Fruit fly (Drosophila melanogaster): ENCODE results near the gene tgo.
A peak's percentile ranks its signal among the peaks of the same experiment; 100 is the strongest.

tgo gene

DNA sequence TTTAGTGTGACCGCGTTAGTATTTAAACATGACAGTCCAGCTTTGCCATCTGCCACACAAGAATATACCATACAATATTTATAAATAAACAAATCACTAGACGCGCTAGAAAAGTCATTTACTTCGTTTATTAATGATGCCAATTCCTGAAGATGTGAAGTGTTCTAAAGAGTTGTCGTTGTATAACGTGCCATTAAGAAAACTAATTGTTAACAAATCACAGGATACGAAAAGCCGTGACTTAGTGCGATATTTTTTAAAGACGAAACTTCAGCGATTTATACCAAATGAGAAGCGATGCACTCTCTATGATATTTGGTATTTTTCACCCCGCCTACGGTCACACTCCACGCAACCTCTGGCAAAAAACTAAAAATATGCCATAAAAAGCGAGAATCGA lies 19.6 kb upstream of the tgo start, which contains the start of gene neur (continued):
- TF ChIP-seq zfh2 (GFP tag; optimal IDR thresholded peaks at IDR 0.05) (peak; percentile 18), Abd-B (GFP tag; optimal IDR thresholded peaks at IDR 0.05) (peak; percentile 27), CG16813 (GFP tag; IDR thresholded peaks at IDR 0.05; ENCODE audit: partially characterized antibody) (peak; percentile 71), Dbx (GFP tag; IDR thresholded peaks at IDR 0.05) (0 out of 3 replicates have a peak, but pooled peaks have one; percentile 17), NC2β (GFP tag; optimal IDR thresholded peaks at IDR 0.05) (peak; percentile 26), Atf3 (GFP tag; optimal IDR thresholded peaks at IDR 0.05) (no peak), dmrt11E (tag; optimal IDR thresholded peaks at IDR 0.05) (peak; percentile 22), ind (GFP tag; optimal IDR thresholded peaks at IDR 0.05) (no peak), lab (GFP tag; optimal IDR thresholded peaks at IDR 0.05) (peak; percentile 18), Opbp (GFP tag; IDR thresholded peaks at IDR 0.05; ENCODE audit: partially characterized antibody) (peak; percentile 78), CG12155 (GFP tag; optimal IDR thresholded peaks at IDR 0.05) (peak; percentile 63), toy (GFP tag; IDR thresholded peaks at IDR 0.05) (no peak), luna (GFP tag; optimal IDR thresholded peaks at IDR 0.05) (no peak), bcd (GFP tag; optimal IDR thresholded peaks at IDR 0.05) (peak; percentile 58), bbx (GFP tag; IDR thresholded peaks at IDR 0.05; ENCODE audit: partially characterized antibody) (peak; percentile 60; the same call in 1 of the 2 replicates), CG6683 (GFP tag; optimal IDR thresholded peaks at IDR 0.05) (no peak), Kr (GFP tag; optimal IDR thresholded peaks at IDR 0.05) (no peak), vnd (GFP tag; IDR thresholded peaks at IDR 0.05; ENCODE audit: partially characterized antibody) (peak; percentile 53; the same call in 1 of the 3 replicates), tll (GFP tag; optimal IDR thresholded peaks at IDR 0.05) (peak; percentile 18 to 41), lmd (GFP tag; IDR thresholded peaks at IDR 0.05) (no peak), CG2116 (GFP tag; optimal IDR thresholded peaks at IDR 0.05) (peak; percentile 54), lilli (GFP tag; optimal IDR thresholded peaks at IDR 0.05) (peak; percentile 35), CG9797 (GFP tag; optimal IDR thresholded peaks at IDR 0.05) (peak; percentile 88), Tbp (GFP tag; optimal IDR thresholded peaks at IDR 0.05) (no peak), CG2199 (GFP tag; IDR thresholded peaks at IDR 0.05) (no peak), Scr (GFP tag; IDR thresholded peaks at IDR 0.05; ENCODE audit: partially characterized antibody) (peak; percentile 78), sens-2 (GFP tag; IDR thresholded peaks at IDR 0.05) (no peak), CG4820 (GFP tag; optimal IDR thresholded peaks at IDR 0.05) (peak; percentile 17), Doc3 (GFP tag; IDR thresholded peaks at IDR 0.05; ENCODE audit: partially characterized antibody) (peak; percentile 59), Gug (GFP tag; IDR thresholded peaks at IDR 0.05) (no peak), Adf1 (GFP tag; IDR thresholded peaks at IDR 0.05) (no peak), ERR (GFP tag; optimal IDR thresholded peaks at IDR 0.05) (no peak), Hr39 (optimal IDR thresholded peaks at IDR 0.05) (no peak), ssp (GFP tag; IDR thresholded peaks at IDR 0.05) (peak; percentile 46), Xrp1 (GFP tag; IDR thresholded peaks at IDR 0.05) (no peak), CG3847 (GFP tag; IDR thresholded peaks at IDR 0.05) (peak; percentile 29), unc-4 (GFP tag; IDR thresholded peaks at IDR 0.05; ENCODE audit: partially characterized antibody) (peak; percentile 72), CG11695 (GFP tag; IDR thresholded peaks at IDR 0.05) (no peak), zen2 (GFP tag; IDR thresholded peaks at IDR 0.05; ENCODE audit: partially characterized antibody) (peak; percentile 56; the same call in 1 of the 3 replicates), CG17359 (tag; optimal IDR thresholded peaks at IDR 0.05) (no peak), CG7745 (tag; optimal IDR thresholded peaks at IDR 0.05) (no peak), CG9817 (tag; optimal IDR thresholded peaks at IDR 0.05) (peak; percentile 38), Ets97D (GFP tag; optimal IDR thresholded peaks at IDR 0.05) (peak; percentile 97), emc (GFP tag; optimal IDR thresholded peaks at IDR 0.05) (no peak), ci (GFP tag; IDR thresholded peaks at IDR 0.05) (peak; percentile 46; the same call in 1 of the 3 replicates), crp (GFP tag; optimal IDR thresholded peaks at IDR 0.05) (peak in 1 of 2 experiments; percentile 61), Fer2 (tag; optimal IDR thresholded peaks at IDR 0.05) (no peak), CG8290 (GFP tag; optimal IDR thresholded peaks at IDR 0.05) (peak; percentile 24), CG8290 (tag; optimal IDR thresholded peaks at IDR 0.05) (peak in 1 of 2 experiments; percentile 1), jumu (GFP tag; optimal IDR thresholded peaks at IDR 0.05) (peak; percentile 13), Hsf (GFP tag; optimal IDR thresholded peaks at IDR 0.05) (peak; percentile 53)

Data from whole organism, embryonic.